Worm (Caenorhabditis elegans) whole organism, L3 larva: ENCODE results near the gene C15C7.6.

Experiments
- nhr-28 ChIP-seq: fragments of 150-350 bp; optimal IDR thresholded peaks from 2 replicates; lab custom pipeline; 2014; ENCODE audit warnings: missing biosample characterization, missing genetic modification characterization
- nhr-77 ChIP-seq: fragments of 150-350 bp; optimal IDR thresholded peaks from 2 replicates; lab custom pipeline; 2014; ENCODE audit warnings: missing biosample characterization, missing genetic modification characterization

DNA sequence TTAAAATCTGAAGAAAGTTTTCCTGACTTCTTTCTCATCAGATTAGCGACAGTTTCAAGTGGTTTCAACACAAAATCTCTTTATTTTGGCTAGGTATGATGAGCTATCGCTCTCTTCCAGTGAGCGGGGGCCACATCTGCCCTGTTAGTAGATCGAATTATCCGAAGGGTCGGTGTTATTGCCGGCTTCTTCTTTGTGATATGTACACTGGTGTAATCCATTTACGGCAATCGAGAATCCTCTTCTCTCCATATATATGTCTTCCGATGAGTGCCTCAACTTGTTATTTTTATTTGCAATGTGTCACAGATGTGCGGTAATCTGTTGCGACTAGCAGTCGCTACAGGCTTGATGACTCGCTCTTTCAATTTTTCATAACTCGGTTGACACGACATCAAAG, 32.0 kb upstream of the C15C7.6 start:
- no peak for TF ChIP-seq nhr-77 (tag; lab: Kevin White, UChicago)
- no peak for TF ChIP-seq nhr-28 (tag; lab: Kevin White, UChicago)
